Worm (Caenorhabditis elegans) whole organism, early embryonic: ENCODE results near the gene ced-6.

Experiments
- F13C5.2 ChIP-seq: sonication (generic microtip); optimal IDR thresholded peaks from 2 replicates; lab custom pipeline; 2017; ENCODE audit warnings: mild to moderate bottlenecking, missing genetic modification characterization, inconsistent platforms, missing compliant biosample characterization
- ama-1 ChIP-seq: fragments of 150-350 bp; optimal IDR thresholded peaks from 2 replicates; lab custom pipeline; 2014
- ceh-13 ChIP-seq: fragments of 200-800 bp; sonication (Bioruptor generic); optimal IDR thresholded peaks from 2 replicates; lab custom pipeline; 2018; ENCODE audit warnings: mild to moderate bottlenecking, missing genetic modification characterization, missing compliant biosample characterization
- ceh-36 ChIP-seq: sonication (generic microtip); optimal IDR thresholded peaks from 2 replicates; lab custom pipeline; 2016; ENCODE audit warnings: missing genetic modification characterization, inconsistent platforms, missing compliant biosample characterization
- flt-1 ChIP-seq: fragments of 200-800 bp; sonication (Bioruptor generic); IDR thresholded peaks from 2 replicates; pipeline ENCODE4 v1.3.6; 2022; ENCODE audit warnings: missing genetic modification characterization, missing compliant biosample characterization
- hmbx-1 ChIP-seq: sonication (generic microtip); optimal IDR thresholded peaks from 2 replicates; lab custom pipeline; 2016; ENCODE audit warnings: mild to moderate bottlenecking, missing genetic modification characterization, missing compliant biosample characterization
- hmg-4 ChIP-seq: fragments of 200-800 bp; sonication (Bioruptor generic); optimal IDR thresholded peaks from 2 replicates; lab custom pipeline; 2018; ENCODE audit warnings: mild to moderate bottlenecking, missing genetic modification characterization, missing compliant biosample characterization
- hnd-1 ChIP-seq: sonication (generic microtip); optimal IDR thresholded peaks from 2 replicates; lab custom pipeline; 2016; ENCODE audit warnings: missing genetic modification characterization, missing compliant biosample characterization
- sea-1 ChIP-seq: fragments of 200-800 bp; sonication (Bioruptor generic); conservative IDR thresholded peaks from 2 replicates; pipeline ENCODE4 v1.3.6; 2022; ENCODE audit warnings: missing genetic modification characterization, missing compliant biosample characterization
- tbx-37 ChIP-seq: fragments of 200-800 bp; sonication (Bioruptor generic); conservative IDR thresholded peaks from 2 replicates; pipeline ENCODE4 v1.3.6; 2022; ENCODE audit warnings: missing genetic modification reagents, missing genetic modification characterization, missing compliant biosample characterization
- tra-4 ChIP-seq: sonication (generic microtip); optimal IDR thresholded peaks from 2 replicates; lab custom pipeline; 2017; ENCODE audit warnings: missing genetic modification characterization, missing compliant biosample characterization

DNA sequence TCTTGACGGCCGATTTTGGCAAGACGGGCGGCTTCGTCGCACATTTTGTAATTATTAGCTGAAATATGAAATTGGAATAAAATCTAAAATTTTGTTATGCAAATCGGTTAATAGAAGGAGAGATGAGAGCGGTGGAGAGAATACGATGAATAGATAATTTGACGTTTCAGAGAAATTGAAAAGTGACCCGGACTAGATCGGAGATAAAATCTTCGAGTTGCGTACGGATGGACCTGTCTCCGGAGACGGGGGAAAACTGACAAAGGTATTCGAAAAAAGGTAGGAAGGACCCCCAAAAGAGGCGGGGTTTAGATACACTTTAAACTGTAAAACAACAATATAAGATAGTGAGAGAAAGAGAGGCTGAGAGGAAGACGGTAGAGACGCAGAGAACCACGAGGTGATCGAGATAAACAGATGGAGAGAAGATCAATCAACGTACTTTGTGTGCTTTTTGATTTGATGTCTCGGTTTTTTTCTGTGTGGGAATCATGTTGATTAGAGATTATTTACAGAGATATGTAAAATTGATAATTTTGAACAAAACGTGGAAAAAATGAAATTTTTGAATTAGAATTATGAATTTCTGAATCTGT lies 43.4 kb upstream of the ced-6 start, which contains the start of gene F09F7.6:
- TF ChIP-seq sea-1 (GFP tag; lab: Robert Waterston, UW) (no peak), ceh-13 (GFP tag; lab: Kevin White, UChicago) (no peak), F13C5.2 (tag; lab: Kevin White, UChicago) (no peak), hmg-4 (GFP tag; lab: Kevin White, UChicago) (no peak), ama-1 (lab: Kevin White, UChicago) (no peak), flt-1 (no peak), hnd-1 (no peak), hmbx-1 (tag; lab: Kevin White, UChicago) (no peak), tra-4 (tag; lab: Kevin White, UChicago) (no peak), ceh-36 (tag; lab: Kevin White, UChicago) (no peak), tbx-37 (GFP tag; lab: Robert Waterston, UW) (no peak)
